Worm (Caenorhabditis elegans) whole organism, L4 larva: ENCODE data around the gene pigs-1.

Experiments used
- D1046.2 ChIP-seq: fragments of 200-800 bp; sonication (Bioruptor generic); IDR thresholded peaks from 2 replicates; pipeline ENCODE4 v1.3.6; 2022; ENCODE audit warnings: missing genetic modification characterization, missing compliant biosample characterization
- F10B5.3 ChIP-seq: sonication (generic microtip); optimal IDR thresholded peaks from 2 replicates; lab custom pipeline; 2016; ENCODE audit warnings: mild to moderate bottlenecking, missing genetic modification characterization, missing compliant biosample characterization
- F26F4.8 ChIP-seq: fragments of 200-800 bp; sonication (Bioruptor generic); conservative IDR thresholded peaks from 2 replicates; pipeline ENCODE4 v1.3.6; 2022; ENCODE audit warnings: missing genetic modification characterization, missing compliant biosample characterization
- F44E2.7 ChIP-seq: fragments of 200-800 bp; sonication (Bioruptor generic); IDR thresholded peaks from 2 replicates; pipeline ENCODE4 v2.1.2; 2022; ENCODE audit warnings: missing genetic modification characterization, missing compliant biosample characterization
- T20F7.1 ChIP-seq: fragments of 200-800 bp; sonication (Bioruptor generic); optimal IDR thresholded peaks from 2 replicates; lab custom pipeline; 2018; ENCODE audit warnings: mild to moderate bottlenecking, missing genetic modification characterization, missing compliant biosample characterization
- T26A8.4 ChIP-seq: fragments of 200-800 bp; sonication (Bioruptor generic); IDR thresholded peaks from 2 replicates; pipeline ENCODE4 v1.3.6; 2022; ENCODE audit warnings: missing genetic modification characterization, missing compliant biosample characterization
- ZK337.2 ChIP-seq: fragments of 200-800 bp; sonication (Bioruptor generic); IDR thresholded peaks from 2 replicates; pipeline ENCODE4 v1.3.6; 2022; ENCODE audit warnings: missing genetic modification reagents, missing genetic modification characterization, missing compliant biosample characterization
- ZK546.5 ChIP-seq, 2 experiments: sonication (generic microtip); optimal IDR thresholded peaks; 2 replicates each; lab custom pipeline; 2017; ENCODE audit warnings: missing biosample characterization in 2 of 2, missing genetic modification characterization in 2 of 2
- aha-1 ChIP-seq: fragments of 150-350 bp; peaks from one replicate; lab custom pipeline; 2014; ENCODE audit warnings: missing biosample characterization, missing genetic modification characterization
- arid-1 ChIP-seq: fragments of 200-800 bp; sonication (Bioruptor generic); conservative IDR thresholded peaks from 2 replicates; pipeline ENCODE4 v1.3.6; 2022; ENCODE audit warnings: missing genetic modification reagents, missing genetic modification characterization, missing compliant biosample characterization
- ceh-82 ChIP-seq: sonication (generic microtip); optimal IDR thresholded peaks from 2 replicates; lab custom pipeline; 2017; ENCODE audit warnings: missing biosample characterization, missing genetic modification characterization
- ces-1 ChIP-seq: fragments of 150-350 bp; sonication (generic microtip); optimal IDR thresholded peaks from 4 replicates; lab custom pipeline; 2014; ENCODE audit warnings: missing biosample characterization, missing genetic modification reagents, missing genetic modification characterization
- cey-2 ChIP-seq: sonication (generic microtip); optimal IDR thresholded peaks from 3 replicates; lab custom pipeline; 2017; ENCODE audit warnings: missing genetic modification characterization, mild to moderate bottlenecking, missing compliant biosample characterization, antibody characterized with exemption, borderline replicate concordance; ENCODE audit not compliant: insufficient read depth
- daf-12 ChIP-seq: fragments of 150-350 bp; optimal IDR thresholded peaks from 2 replicates; lab custom pipeline; 2014; ENCODE audit warnings: missing biosample characterization, missing genetic modification reagents, missing genetic modification characterization
- daf-19 ChIP-seq: fragments of 200-800 bp; sonication (Bioruptor generic); conservative IDR thresholded peaks from 2 replicates; pipeline ENCODE4 v1.3.6; 2022; ENCODE audit warnings: missing genetic modification characterization, missing compliant biosample characterization
- daf-8 ChIP-seq: fragments of 200-800 bp; sonication (Bioruptor generic); IDR thresholded peaks from 2 replicates; pipeline ENCODE4 v1.3.6; 2022; ENCODE audit warnings: missing genetic modification characterization, missing compliant biosample characterization
- dmd-8 ChIP-seq: fragments of 200-800 bp; sonication (Bioruptor generic); IDR thresholded peaks from 2 replicates; pipeline ENCODE4 v1.3.6; 2022; ENCODE audit warnings: missing genetic modification characterization, missing compliant biosample characterization
- dmd-9 ChIP-seq: fragments of 200-800 bp; sonication (Bioruptor generic); IDR thresholded peaks from 2 replicates; pipeline ENCODE4 v1.3.6; 2022; ENCODE audit warnings: missing genetic modification reagents, missing genetic modification characterization, missing compliant biosample characterization
- dpl-1 ChIP-seq: fragments of 150-350 bp; optimal IDR thresholded peaks from 2 replicates; lab custom pipeline; 2014; ENCODE audit warnings: missing biosample characterization, missing genetic modification reagents, missing genetic modification characterization
- dve-1 ChIP-seq: sonication (generic microtip); optimal IDR thresholded peaks from 2 replicates; lab custom pipeline; 2017; ENCODE audit warnings: antibody characterized with exemption, mild to moderate bottlenecking, missing genetic modification characterization, missing compliant biosample characterization; ENCODE audit not compliant: insufficient read depth
- egl-27 ChIP-seq: sonication (generic microtip); optimal IDR thresholded peaks from 3 replicates; lab custom pipeline; 2017; ENCODE audit warnings: missing biosample characterization, missing genetic modification reagents, missing genetic modification characterization
- fkh-10 ChIP-seq: fragments of 150-350 bp; optimal IDR thresholded peaks from 2 replicates; lab custom pipeline; 2014; ENCODE audit warnings: missing biosample characterization, missing genetic modification reagents, missing genetic modification characterization
- fos-1 ChIP-seq: fragments of 150-350 bp; optimal IDR thresholded peaks from 2 replicates; lab custom pipeline; 2014; ENCODE audit warnings: missing biosample characterization, missing genetic modification characterization
- hlh-11 ChIP-seq: fragments of 200-800 bp; sonication (Bioruptor generic); optimal IDR thresholded peaks from 2 replicates; lab custom pipeline; 2018; ENCODE audit warnings: mild to moderate bottlenecking, missing genetic modification characterization, missing compliant biosample characterization
- hlh-30 ChIP-seq: sonication (generic microtip); optimal IDR thresholded peaks from 2 replicates; lab custom pipeline; 2017; ENCODE audit warnings: antibody characterized with exemption, mild to moderate bottlenecking, missing genetic modification characterization, missing compliant biosample characterization; ENCODE audit not compliant: insufficient read depth
- lin-15B ChIP-seq: fragments of 150-350 bp; sonication (generic microtip); optimal IDR thresholded peaks from 3 replicates; lab custom pipeline; 2014; ENCODE audit warnings: missing biosample characterization, missing genetic modification characterization
- lin-29 ChIP-seq: fragments of 200-800 bp; sonication (Bioruptor generic); IDR thresholded peaks from 2 replicates; pipeline ENCODE4 v1.3.6; 2022; ENCODE audit warnings: missing genetic modification reagents, missing genetic modification characterization, missing compliant biosample characterization
- lin-39 ChIP-seq: fragments of 150-350 bp; optimal IDR thresholded peaks from 2 replicates; lab custom pipeline; 2014; ENCODE audit warnings: missing biosample characterization, missing genetic modification reagents, missing genetic modification characterization
- lsy-2 ChIP-seq, 2 experiments: fragments of 150-350 bp in 1 of 2; sonication (generic microtip) in 1 of 2; optimal IDR thresholded peaks; 2 replicates each; lab custom pipeline; 2014 to 2017; ENCODE audit warnings: missing biosample characterization in 2 of 2, missing genetic modification characterization in 2 of 2
- madf-9 ChIP-seq: fragments of 200-800 bp; sonication (Bioruptor generic); conservative IDR thresholded peaks from 2 replicates; pipeline ENCODE4 v1.3.6; 2022; ENCODE audit warnings: missing genetic modification reagents, missing genetic modification characterization, missing compliant biosample characterization
- mep-1 ChIP-seq: fragments of 150-350 bp; sonication (generic microtip); optimal IDR thresholded peaks from 3 replicates; lab custom pipeline; 2014; ENCODE audit warnings: missing biosample characterization, missing genetic modification characterization
- mes-2 ChIP-seq: sonication (generic microtip); optimal IDR thresholded peaks from 2 replicates; lab custom pipeline; 2016; ENCODE audit warnings: missing genotype, mild to moderate bottlenecking, missing genetic modification characterization, missing compliant biosample characterization; ENCODE audit not compliant: poor library complexity, severe bottlenecking
- mxl-2 ChIP-seq: fragments of 200-800 bp; sonication (Bioruptor generic); conservative IDR thresholded peaks from 2 replicates; pipeline ENCODE4 v1.3.6; 2022; ENCODE audit warnings: missing genetic modification reagents, missing genetic modification characterization, missing compliant biosample characterization
- mxl-3 ChIP-seq: fragments of 200-800 bp; sonication (Bioruptor generic); optimal IDR thresholded peaks from 2 replicates; lab custom pipeline; 2018; ENCODE audit warnings: mild to moderate bottlenecking, missing genetic modification characterization, missing compliant biosample characterization
- nhr-10 ChIP-seq: fragments of 150-350 bp; optimal IDR thresholded peaks from 2 replicates; lab custom pipeline; 2014; ENCODE audit warnings: missing biosample characterization, missing genetic modification characterization
- nhr-102 ChIP-seq: sonication (generic microtip); optimal IDR thresholded peaks from 2 replicates; lab custom pipeline; 2016; ENCODE audit warnings: mild to moderate bottlenecking, missing genetic modification characterization, moderate library complexity, missing compliant biosample characterization
- nhr-11 ChIP-seq: fragments of 150-350 bp; optimal IDR thresholded peaks from 2 replicates; lab custom pipeline; 2014; ENCODE audit warnings: missing biosample characterization, missing genetic modification characterization
- nhr-237 ChIP-seq: sonication (generic microtip); optimal IDR thresholded peaks from 2 replicates; lab custom pipeline; 2017; ENCODE audit warnings: missing biosample characterization, missing genetic modification characterization
- nhr-25 ChIP-seq: sonication (generic microtip); optimal IDR thresholded peaks from 2 replicates; lab custom pipeline; 2017; ENCODE audit warnings: missing genetic modification characterization, mild to moderate bottlenecking, missing compliant biosample characterization, antibody characterized with exemption, moderate library complexity, borderline replicate concordance; ENCODE audit not compliant: insufficient read depth
- nhr-28 ChIP-seq: fragments of 150-350 bp; optimal IDR thresholded peaks from 2 replicates; lab custom pipeline; 2014; ENCODE audit warnings: missing biosample characterization, missing genetic modification characterization
- nhr-41 ChIP-seq: fragments of 200-800 bp; sonication (Bioruptor generic); IDR thresholded peaks from 2 replicates; pipeline ENCODE4 v1.3.6; 2022; ENCODE audit warnings: missing genetic modification reagents, missing genetic modification characterization, missing compliant biosample characterization
- nhr-42 ChIP-seq: fragments of 200-800 bp; sonication (Bioruptor generic); IDR thresholded peaks from 2 replicates; pipeline ENCODE4 v1.3.6; 2022; ENCODE audit warnings: missing genetic modification characterization, missing compliant biosample characterization
- nhr-48 ChIP-seq: sonication (generic microtip); optimal IDR thresholded peaks from 2 replicates; lab custom pipeline; 2016; ENCODE audit warnings: mild to moderate bottlenecking, missing genetic modification characterization, missing compliant biosample characterization
- php-3 ChIP-seq: fragments of 200-800 bp; sonication (Bioruptor generic); IDR thresholded peaks from 2 replicates; pipeline ENCODE4 v1.3.6; 2022; ENCODE audit warnings: missing genetic modification reagents, missing genetic modification characterization, missing compliant biosample characterization
- pqm-1 ChIP-seq: sonication (generic microtip); optimal IDR thresholded peaks from 2 replicates; lab custom pipeline; 2017; ENCODE audit warnings: missing biosample characterization, missing genetic modification characterization
- saeg-2 ChIP-seq: fragments of 200-800 bp; sonication (Bioruptor generic); IDR thresholded peaks from 2 replicates; pipeline ENCODE4 v1.3.6; 2022; ENCODE audit warnings: missing genetic modification reagents, missing genetic modification characterization, missing compliant biosample characterization
- sdz-12 ChIP-seq: fragments of 200-800 bp; sonication (Bioruptor generic); optimal IDR thresholded peaks from 2 replicates; lab custom pipeline; 2018; ENCODE audit warnings: mild to moderate bottlenecking, missing genetic modification characterization, missing compliant biosample characterization
- set-16 ChIP-seq: fragments of 200-800 bp; sonication (Bioruptor generic); IDR thresholded peaks from 2 replicates; pipeline ENCODE4 v1.3.6; 2022; ENCODE audit warnings: missing genetic modification reagents, missing genetic modification characterization, missing compliant biosample characterization
- snpc-4 ChIP-seq: fragments of 150-350 bp; optimal IDR thresholded peaks from 2 replicates; lab custom pipeline; 2014; ENCODE audit warnings: missing biosample characterization, missing genetic modification characterization
- tag-97 ChIP-seq: fragments of 200-800 bp; sonication (Bioruptor generic); IDR thresholded peaks from 2 replicates; pipeline ENCODE4 v1.3.6; 2022; ENCODE audit warnings: missing genetic modification characterization, missing compliant biosample characterization
- vab-7 ChIP-seq: fragments of 200-800 bp; sonication (Bioruptor generic); IDR thresholded peaks from 2 replicates; pipeline ENCODE4 v1.3.6; 2022; ENCODE audit warnings: missing genetic modification reagents, missing genetic modification characterization, missing compliant biosample characterization
- ztf-7 ChIP-seq: fragments of 150-350 bp; optimal IDR thresholded peaks from 2 replicates; lab custom pipeline; 2014; ENCODE audit warnings: missing biosample characterization, missing genetic modification characterization

The pigs-1 gene

DNA sequence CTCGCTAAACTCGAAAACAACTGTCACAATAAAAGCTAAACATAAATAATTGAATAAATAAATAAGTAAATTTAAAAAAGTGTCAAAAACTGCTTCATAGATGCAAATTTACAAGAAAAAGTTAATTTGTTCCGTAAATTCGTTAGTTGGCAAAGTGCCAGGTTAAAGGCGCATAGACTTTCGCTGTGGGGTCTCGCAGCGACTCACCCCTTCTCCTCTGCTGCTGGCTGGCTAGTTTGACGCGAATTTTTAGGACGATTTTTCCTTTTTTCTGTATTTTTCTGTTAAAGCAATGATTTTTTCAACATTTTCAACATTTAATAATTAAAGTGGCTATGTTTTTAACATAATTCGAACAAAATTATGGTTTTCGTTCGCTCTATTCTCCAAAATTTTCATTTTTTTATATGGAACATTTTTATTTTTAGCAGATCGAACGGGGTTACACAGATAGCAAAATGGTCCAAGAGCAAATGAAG is 27.5 kb upstream of the pigs-1 start, which contains the start of gene rack-1 (continued):
- no peak for TF ChIP-seq nhr-10 (tag; lab: Kevin White, UChicago)
- TF ChIP-seq mxl-3 (GFP tag; lab: Kevin White, UChicago): peak; percentile 16
- no peak for TF ChIP-seq dmd-9 (GFP tag; lab: Robert Waterston, UW)
- TF ChIP-seq nhr-48 (tag; lab: Kevin White, UChicago): no peak
- TF ChIP-seq daf-8 (GFP tag; lab: Robert Waterston, UW): no peak
- no peak for TF ChIP-seq sdz-12
- TF ChIP-seq fos-1 (tag; lab: Kevin White, UChicago): no peak
- TF ChIP-seq lin-39: no peak
- TF ChIP-seq egl-27 (tag; lab: Kevin White, UChicago): no peak
- no peak for TF ChIP-seq tag-97
- no peak for TF ChIP-seq ceh-82 (tag; lab: Kevin White, UChicago)
- TF ChIP-seq ces-1 (GFP tag; lab: Kevin White, UChicago): no peak
- no peak for TF ChIP-seq ZK546.5 (tag; optimal IDR thresholded peaks at IDR 0.05; lab: Kevin White, UChicago)
- TF ChIP-seq set-16 (GFP tag; lab: Robert Waterston, UW): no peak
- no peak for TF ChIP-seq mxl-2 (GFP tag; lab: Robert Waterston, UW)
- no peak for TF ChIP-seq madf-9 (GFP tag; lab: Robert Waterston, UW)
- no peak for TF ChIP-seq php-3 (GFP tag; lab: Robert Waterston, UW)
- TF ChIP-seq saeg-2 (GFP tag; lab: Robert Waterston, UW): no peak
- no peak for TF ChIP-seq daf-19 (GFP tag; lab: Robert Waterston, UW)
- TF ChIP-seq daf-12 (tag; lab: Kevin White, UChicago): no peak
- peak; percentile 65 for TF ChIP-seq mep-1
- TF ChIP-seq F26F4.8 (GFP tag; lab: Robert Waterston, UW): no peak
- TF ChIP-seq pqm-1: no peak
- TF ChIP-seq hlh-30: peak; percentile 12
- no peak for TF ChIP-seq ZK337.2
- TF ChIP-seq mes-2 (tag; lab: Kevin White, UChicago): peak; percentile 78
- TF ChIP-seq lin-29 (GFP tag; lab: Robert Waterston, UW): no peak
- no peak for TF ChIP-seq snpc-4 (tag; lab: Kevin White, UChicago)
- TF ChIP-seq nhr-42 (GFP tag; lab: Robert Waterston, UW): no peak
- peak in 1 of 2 experiments; percentile 79 for TF ChIP-seq lsy-2 (tag; optimal IDR thresholded peaks at IDR 0.05; lab: Kevin White, UChicago)
- TF ChIP-seq vab-7 (GFP tag; lab: Robert Waterston, UW): no peak
- TF ChIP-seq T20F7.1 (GFP tag; lab: Kevin White, UChicago): no peak
- TF ChIP-seq F10B5.3 (tag; lab: Kevin White, UChicago): no peak
- no peak for TF ChIP-seq F44E2.7 (GFP tag; lab: Robert Waterston, UW)
- peak; percentile 45 for TF ChIP-seq dve-1 (tag; lab: Kevin White, UChicago)
- TF ChIP-seq nhr-237 (tag; lab: Kevin White, UChicago): no peak
- peak; percentile 48 for TF ChIP-seq hlh-11 (tag; lab: Kevin White, UChicago)
- TF ChIP-seq T26A8.4 (GFP tag; lab: Robert Waterston, UW): no peak
- TF ChIP-seq nhr-28 (tag; lab: Kevin White, UChicago): peak; percentile 44
- peak; percentile 14 for TF ChIP-seq nhr-11 (tag; lab: Kevin White, UChicago)
- TF ChIP-seq lin-15B (tag; lab: Kevin White, UChicago): no peak
- no peak for TF ChIP-seq ztf-7
- TF ChIP-seq nhr-102: no peak
- TF ChIP-seq D1046.2 (GFP tag; lab: Robert Waterston, UW): no peak
- no peak for TF ChIP-seq nhr-41 (GFP tag; lab: Robert Waterston, UW)
- no peak for TF ChIP-seq arid-1
- TF ChIP-seq cey-2 (tag; lab: Kevin White, UChicago): no peak
- TF ChIP-seq nhr-25 (tag; lab: Kevin White, UChicago): no peak
- peak; percentile 11 for TF ChIP-seq fkh-10 (GFP tag; lab: Kevin White, UChicago)
- TF ChIP-seq dpl-1 (GFP tag; lab: Kevin White, UChicago): peak; percentile 38
- no peak for TF ChIP-seq dmd-8
- TF ChIP-seq aha-1 (tag; lab: Kevin White, UChicago): peak; percentile 54
